Worm (Caenorhabditis elegans): ENCODE results near the gene rgs-7.

- TF ChIP-seq ceh-36 (tag; optimal IDR thresholded peaks at IDR 0.05) (no peak), hnd-1 (tag; optimal IDR thresholded peaks at IDR 0.05) (no peak), sea-1 (GFP tag; conservative IDR thresholded peaks at IDR 0.05) (no peak), flt-1 (GFP tag; IDR thresholded peaks at IDR 0.05) (no peak), pes-1 (GFP tag; IDR thresholded peaks at IDR 0.05) (no peak), ceh-13 (GFP tag; optimal IDR thresholded peaks at IDR 0.05) (no peak), tra-4 (tag; optimal IDR thresholded peaks at IDR 0.05) (no peak), ama-1 (optimal IDR thresholded peaks at IDR 0.05) (no peak), ets-7 (tag; optimal IDR thresholded peaks at IDR 0.05) (no peak), hmbx-1 (tag; optimal IDR thresholded peaks at IDR 0.05) (no peak)
Measured at ce11 chrX:3499867-3500266, 42.5 kb upstream of the rgs-7 start.

Measured in whole organism, early embryonic.